Fruit fly (Drosophila melanogaster): Measurements from ENCODE around the gene PolrMT.
A peak's percentile ranks its signal among the peaks of the same experiment; 100 is the strongest.

- no peak for TF ChIP-seq Clk (GFP tag; optimal IDR thresholded peaks at IDR 0.05)
- TF ChIP-seq CG7101 (tag; optimal IDR thresholded peaks at IDR 0.05) = peak; percentile 41
- TF ChIP-seq CG7045 (GFP tag; optimal IDR thresholded peaks at IDR 0.05) = no peak
- no peak for TF ChIP-seq pad (GFP tag; optimal IDR thresholded peaks at IDR 0.05)
- no peak for TF ChIP-seq cic (GFP tag; optimal IDR thresholded peaks at IDR 0.05)
- TF ChIP-seq toe (GFP tag; optimal IDR thresholded peaks at IDR 0.05) = no peak
- TF ChIP-seq CG5204 (GFP tag; optimal IDR thresholded peaks at IDR 0.05) = no peak
- TF ChIP-seq kay (GFP tag; ENCODE audit: borderline replicate concordance) = no peak
- TF ChIP-seq tj (GFP tag; optimal IDR thresholded peaks at IDR 0.05) = no peak
- TF ChIP-seq Mnt (GFP tag; optimal IDR thresholded peaks at IDR 0.05) = no peak
- no peak for TF ChIP-seq Crg-1 (GFP tag; optimal IDR thresholded peaks at IDR 0.05)
These were observed 32.4 kb downstream of the PolrMT start for dm6 chr2L:1075753-1076152.

All from whole organism, adult.